Worm (Caenorhabditis elegans) whole organism, L4/young adult: Measurements from ENCODE around the gene W08E12.4.
"Not testable (repeated sequence)": the region's sequence is repeated elsewhere in the genome, so short reads cannot be mapped to it uniquely, and the experiment has no call there.

Source experiments
- W03F9.2 ChIP-seq: fragments of 150-350 bp; optimal IDR thresholded peaks from 2 replicates; lab custom pipeline; 2014; ENCODE audit warnings: missing biosample characterization, missing genetic modification characterization
- dao-5 ChIP-seq: sonication (generic microtip); optimal IDR thresholded peaks from 2 replicates; lab custom pipeline; 2016; ENCODE audit warnings: missing genotype, missing genetic modification characterization, moderate library complexity, missing compliant biosample characterization
- him-1 ChIP-seq: sonication (generic microtip); optimal IDR thresholded peaks from 2 replicates; lab custom pipeline; 2016; ENCODE audit warnings: missing genotype, missing genetic modification reagents, missing genetic modification characterization, missing compliant biosample characterization

W08E12.4 gene

DNA sequence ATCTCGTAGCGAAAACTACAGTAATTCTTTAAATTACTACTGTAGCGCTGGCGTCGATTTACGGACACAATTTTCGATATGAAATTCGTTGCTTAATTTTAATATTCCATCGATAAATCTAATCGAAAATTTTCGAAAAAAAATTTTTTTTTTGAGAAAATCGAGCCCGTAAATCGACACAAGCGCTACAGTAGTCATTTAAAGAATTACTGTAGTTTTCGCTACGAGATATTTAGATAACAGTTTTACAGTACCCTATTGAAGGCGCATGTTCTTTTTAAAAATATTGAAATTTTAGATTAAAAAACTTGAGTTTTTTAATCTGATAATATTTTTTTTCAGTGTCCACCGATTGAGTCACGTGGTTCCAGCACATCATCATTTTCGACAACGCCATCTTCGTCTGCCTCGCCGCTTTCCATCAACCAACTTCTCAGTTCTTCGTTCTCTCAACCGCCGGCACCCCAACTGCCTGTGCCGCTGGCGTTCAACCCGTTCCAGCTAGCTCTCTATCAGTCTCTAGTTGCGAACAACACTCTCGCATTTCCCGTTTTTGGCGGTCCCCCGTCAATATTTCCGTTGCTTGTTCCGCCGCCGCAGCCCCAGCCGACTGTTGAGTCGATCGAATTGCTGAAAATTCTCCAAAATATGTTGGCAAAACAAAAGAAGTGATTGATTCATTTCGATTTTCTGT, 8.2 kb upstream of the W08E12.4 start:
- TF ChIP-seq W03F9.2 (no peak), dao-5 (no peak)

DNA sequence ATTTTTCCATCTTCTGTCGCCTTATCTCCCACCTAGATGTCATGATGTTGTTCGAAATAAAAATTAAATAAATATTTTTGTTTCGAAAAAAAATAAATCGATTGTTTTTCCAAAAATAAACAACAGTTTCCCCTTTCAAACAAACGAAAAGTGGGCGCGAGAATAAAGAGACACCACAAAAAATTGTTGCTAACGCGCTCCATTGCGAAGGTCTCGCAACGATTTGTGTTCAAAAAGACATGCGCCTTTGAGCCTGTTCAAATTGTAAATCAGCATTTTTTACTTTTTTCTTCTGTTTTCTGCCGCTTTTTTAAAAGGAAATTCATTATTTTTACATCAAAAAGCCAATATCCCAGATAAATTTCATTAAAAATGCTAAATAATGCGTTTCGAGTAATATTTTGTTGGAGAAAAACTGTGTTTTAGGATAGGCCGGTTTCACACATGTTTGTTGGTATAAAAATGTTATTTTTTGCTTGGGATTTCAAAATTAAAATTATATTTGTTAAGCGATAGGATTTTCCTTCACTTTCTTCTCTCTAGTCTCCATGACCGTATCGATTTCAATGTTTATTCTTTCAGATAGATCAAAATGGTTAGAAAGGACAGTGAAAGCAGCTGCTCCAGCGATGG, 7.5 kb upstream of the W08E12.4 start, which contains the start of gene W08E12.7:
Gene W08E12.7 (plus strand): TSS at position 583 of the 633 bp plus-strand sequence.
- TF ChIP-seq W03F9.2 = peak; percentile 97
- peak; percentile 38 for TF ChIP-seq him-1 (tag; lab: Kevin White, UChicago)
- no peak for TF ChIP-seq dao-5

DNA sequence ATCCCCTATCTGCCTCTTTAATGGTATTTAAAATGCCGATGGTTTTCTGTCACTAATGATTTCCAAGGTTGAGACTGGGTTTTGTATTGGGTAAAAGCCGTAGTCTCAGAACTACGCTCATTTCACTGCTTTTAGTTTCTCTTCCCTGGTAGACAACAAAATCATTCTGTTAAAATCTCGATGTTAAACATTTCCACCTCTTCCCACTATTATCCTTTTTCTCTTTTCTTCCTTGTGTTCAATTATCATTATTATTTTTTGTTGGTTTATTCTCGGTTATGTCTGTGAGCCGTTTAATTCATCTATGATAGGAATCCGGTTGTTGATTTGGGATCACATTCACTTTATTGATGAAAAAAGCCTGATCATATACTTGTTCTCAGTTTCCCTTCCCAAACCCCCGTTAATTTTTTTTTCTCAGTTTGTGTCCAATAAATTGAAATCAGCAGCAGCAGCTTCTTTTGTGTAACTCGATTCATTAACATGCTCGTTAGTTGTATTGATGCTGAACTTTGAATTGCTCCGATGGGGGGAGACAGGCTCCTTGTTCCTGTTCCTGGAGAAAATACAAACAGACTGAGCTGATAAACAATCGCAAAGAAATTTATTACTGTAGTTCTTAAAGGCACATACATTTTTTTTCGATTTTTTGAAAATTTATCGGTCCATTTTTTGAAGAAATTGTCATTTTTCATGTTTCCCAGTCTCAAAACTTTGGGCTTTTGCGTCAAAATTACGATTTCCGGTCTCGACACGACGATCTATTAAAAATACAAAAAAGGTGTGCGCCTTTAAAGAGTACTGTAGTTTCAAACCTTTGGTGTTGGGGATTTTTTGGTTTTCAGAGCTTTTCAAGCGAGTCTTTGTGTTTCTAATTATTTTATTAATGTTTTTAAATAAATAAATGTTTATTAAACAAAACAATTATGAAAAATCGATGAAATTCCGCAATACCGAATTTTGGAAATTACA, 5.3 kb upstream of the W08E12.4 start:
- TF ChIP-seq dao-5 (no peak), W03F9.2 (no peak), him-1 (tag; lab: Kevin White, UChicago) (no peak)

DNA sequence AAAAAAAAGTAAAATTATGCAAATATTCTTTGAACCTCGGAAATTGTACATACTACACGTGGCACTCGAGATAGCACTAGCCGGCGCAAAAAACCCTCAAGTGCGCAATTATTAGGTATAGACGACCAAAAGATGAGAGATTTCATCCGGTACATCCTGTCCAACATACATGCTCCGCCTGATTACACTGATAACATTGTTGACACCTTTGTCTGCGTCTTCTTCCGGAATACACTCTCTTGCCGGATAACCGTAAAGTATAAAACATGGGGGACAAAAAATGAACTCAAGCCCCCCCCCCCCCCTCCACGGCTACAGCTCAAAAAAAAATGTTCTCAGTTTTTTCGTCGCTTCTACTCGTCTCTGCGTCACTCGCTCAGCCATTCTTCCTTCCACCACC, 3.9 kb upstream of the W08E12.4 start, which contains the start of gene W08E12.6:
Gene W08E12.6 (plus strand): TSS at position 301 of the 400 bp plus-strand sequence.
- no peak for TF ChIP-seq dao-5
- no peak for TF ChIP-seq him-1 (tag; lab: Kevin White, UChicago)
- TF ChIP-seq W03F9.2 = no peak

DNA sequence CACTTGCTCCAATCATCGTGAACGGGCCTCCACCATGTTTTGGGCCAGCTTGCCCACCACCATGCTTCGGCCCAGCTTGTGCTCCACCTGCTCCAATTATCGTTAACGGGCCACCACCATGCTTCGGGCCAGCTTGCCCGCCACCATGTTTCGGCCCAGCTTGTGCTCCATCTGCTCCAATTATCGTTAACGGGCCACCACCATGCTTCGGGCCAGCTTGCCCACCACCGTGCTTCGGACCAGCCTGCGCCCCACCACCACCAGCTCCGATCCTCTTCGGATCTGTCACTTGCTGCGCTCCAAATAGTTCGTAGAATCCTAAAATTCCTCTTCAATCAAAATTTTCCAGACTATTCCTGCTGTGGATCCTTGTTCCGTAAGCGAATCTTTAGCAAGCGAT, 2.9 kb upstream of the W08E12.4 start:
- TF ChIP-seq him-1 (tag; lab: Kevin White, UChicago) = no peak
- TF ChIP-seq dao-5 = no peak
- TF ChIP-seq W03F9.2 = no peak

DNA sequence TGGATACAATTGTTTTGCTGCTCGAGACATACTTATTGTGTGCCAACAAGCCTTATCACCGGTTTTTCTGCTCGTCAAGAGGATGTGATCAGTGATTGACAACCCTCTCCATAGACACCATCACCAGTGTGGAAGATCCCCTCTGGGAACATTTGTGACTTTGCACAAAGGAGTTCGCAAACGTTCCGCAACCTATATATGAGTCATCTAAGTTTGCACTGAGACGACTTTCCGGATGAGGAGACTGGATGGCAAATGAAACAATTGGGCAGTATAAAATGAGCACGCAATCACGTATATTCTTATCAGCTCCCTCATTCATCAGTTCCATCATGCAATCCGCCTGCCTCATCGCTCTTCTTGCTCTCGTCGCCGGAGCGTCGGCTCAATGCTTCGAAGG, 1.7 kb upstream of the W08E12.4 start, which contains the start of gene W08E12.5:
Gene W08E12.5 (plus strand): TSS at position 301 of the 400 bp plus-strand sequence.
- TF ChIP-seq W03F9.2 (no peak), dao-5 (no peak), him-1 (tag; lab: Kevin White, UChicago) (no peak)

DNA sequence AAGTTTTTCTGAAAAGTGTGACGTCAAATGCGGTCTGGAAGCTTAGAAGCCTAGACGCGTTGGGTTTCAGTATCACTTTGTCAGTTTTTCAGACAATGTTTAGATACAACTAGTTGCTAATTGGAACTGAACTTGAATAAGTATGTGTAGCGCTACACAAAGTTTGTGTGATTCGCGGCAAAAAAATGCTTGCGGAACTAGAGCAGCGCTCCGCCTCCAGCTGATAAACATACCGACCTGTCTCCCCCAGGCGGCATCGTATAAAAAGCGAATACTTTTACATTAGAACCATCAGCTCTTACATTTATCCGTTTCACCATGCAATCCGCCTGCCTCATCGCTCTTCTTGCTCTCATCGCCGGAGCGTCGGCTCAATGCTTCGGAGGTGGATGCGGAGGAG, 1.5 kb downstream of the W08E12.4 start, which contains the start of gene idpp-12:
Gene idpp-12 (plus strand): TSS at position 301 of the 400 bp plus-strand sequence.
- not testable (repeated sequence) for TF ChIP-seq him-1 (tag; lab: Kevin White, UChicago); W03F9.2; dao-5

DNA sequence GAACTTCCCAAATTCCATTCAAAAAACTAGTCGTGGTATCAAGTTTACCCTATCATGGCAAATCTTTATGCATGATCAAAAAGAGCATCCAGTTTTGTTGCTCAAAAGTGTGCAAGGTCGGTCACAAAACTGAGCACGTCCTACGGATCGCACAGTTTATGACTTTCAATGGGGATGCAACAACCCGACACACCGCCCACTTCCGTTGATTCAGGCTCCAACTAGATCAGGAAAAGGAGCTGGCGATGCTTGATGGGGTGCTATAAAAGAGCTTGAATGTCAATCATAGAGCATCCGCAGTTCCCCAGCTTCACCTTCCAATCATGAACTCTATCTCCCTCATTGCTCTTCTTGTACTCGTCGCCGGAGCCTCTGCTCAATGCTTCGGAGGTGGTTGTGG, 3.4 kb downstream of the W08E12.4 start, which contains the start of gene W08E12.2:
Gene W08E12.2 (plus strand): TSS at position 301 of the 400 bp plus-strand sequence.
- TF ChIP-seq him-1 (tag; lab: Kevin White, UChicago) (no peak), dao-5 (no peak), W03F9.2 (no peak)

DNA sequence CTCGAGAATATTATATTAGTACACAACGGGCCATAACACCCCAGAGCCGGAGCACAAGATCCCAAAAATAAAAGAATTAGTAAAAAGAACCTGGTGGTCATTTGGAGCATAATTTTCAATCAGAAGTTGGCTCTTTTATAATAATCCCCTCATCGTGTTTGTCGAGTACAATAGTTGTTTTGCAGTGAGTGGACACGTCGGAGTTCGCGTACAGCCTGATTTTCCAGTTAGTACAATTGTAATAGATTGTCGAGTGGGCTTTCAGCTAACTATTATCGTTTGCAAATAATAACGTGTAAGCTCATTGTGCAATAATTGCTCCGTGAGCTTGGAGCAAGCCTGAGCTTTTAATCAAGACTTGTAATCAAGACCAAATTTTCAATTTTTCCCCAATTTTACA, 5.3 kb downstream of the W08E12.4 start, which contains the start of gene W08E12.9:
Gene W08E12.9 (minus strand): TSS at position 101 of the 400 bp plus-strand sequence.
- TF ChIP-seq him-1 (tag; lab: Kevin White, UChicago) (no peak), W03F9.2 (no peak), dao-5 (no peak)

DNA sequence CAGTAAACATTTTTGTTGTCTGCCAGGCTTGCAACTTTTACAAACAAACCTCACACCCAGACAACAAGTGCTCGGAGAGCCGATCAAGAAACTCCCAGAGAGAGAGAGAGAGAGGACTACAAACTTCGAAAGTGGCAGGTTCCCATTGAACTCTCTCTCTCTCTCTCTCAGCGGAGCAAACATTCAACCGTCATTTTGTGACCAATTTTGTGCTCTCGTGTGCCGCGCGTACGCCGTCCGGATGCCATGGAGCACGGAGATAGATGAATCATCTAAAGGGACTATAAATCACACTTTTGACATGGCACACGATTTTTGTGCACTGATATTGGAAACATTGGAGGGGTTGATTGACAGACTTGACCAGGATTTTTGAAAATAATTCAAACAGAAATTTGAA, 6.7 kb downstream of the W08E12.4 start:
- TF ChIP-seq dao-5 = no peak
- TF ChIP-seq him-1 (tag; lab: Kevin White, UChicago) = no peak
- TF ChIP-seq W03F9.2 = no peak

DNA sequence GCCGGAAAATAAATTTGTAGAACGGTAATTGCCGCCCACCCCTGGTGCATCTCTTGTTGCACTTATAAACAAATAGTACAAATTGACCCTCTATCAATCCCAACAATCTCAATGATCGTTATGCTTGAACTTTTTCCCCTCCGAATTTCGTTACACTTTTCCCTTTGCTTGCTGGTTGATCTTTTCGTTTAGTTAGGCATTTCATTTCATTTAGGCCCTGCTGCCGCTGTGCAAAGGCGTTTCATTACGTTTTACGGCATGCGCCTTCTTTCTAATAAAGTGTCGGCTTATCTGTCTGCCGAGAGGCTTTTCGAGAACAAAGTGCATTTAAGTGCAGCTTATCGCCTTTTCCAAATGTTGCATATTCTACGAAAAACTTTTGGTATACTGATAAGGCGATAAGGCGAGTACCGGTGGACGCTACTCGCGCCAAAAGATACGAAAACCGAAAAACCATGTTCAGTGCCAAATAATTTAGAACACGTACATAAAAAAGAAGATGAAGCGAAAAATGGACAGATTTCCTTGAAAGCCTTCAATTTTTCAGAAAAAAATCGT, 8.6 kb downstream of the W08E12.4 start:
- TF ChIP-seq W03F9.2 = no peak

DNA sequence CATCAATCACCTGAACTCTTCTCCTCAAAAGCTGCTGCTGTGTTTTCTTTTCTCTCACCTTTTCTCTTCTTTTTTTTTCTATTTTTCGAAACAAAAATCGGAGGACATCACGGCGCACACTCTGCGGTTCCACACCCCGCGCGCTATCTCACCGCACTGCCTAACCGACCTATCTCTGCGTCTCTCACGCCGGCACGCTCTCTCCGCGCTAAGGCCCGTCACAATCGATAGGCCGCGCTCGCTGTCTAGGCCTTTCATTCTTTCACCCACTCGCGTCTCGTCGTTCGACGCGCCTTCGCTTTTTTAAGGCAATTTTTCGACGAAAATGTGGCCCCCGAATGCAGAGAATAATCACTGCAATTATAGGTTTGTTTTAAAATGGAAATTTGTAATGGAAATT, 9.1 kb downstream of the W08E12.4 start, which contains the start of gene zip-11:
Gene zip-11 (plus strand): TSS at position 34 of the 400 bp plus-strand sequence.
- TF ChIP-seq him-1 (tag; lab: Kevin White, UChicago) (no peak), W03F9.2 (no peak), dao-5 (no peak)

DNA sequence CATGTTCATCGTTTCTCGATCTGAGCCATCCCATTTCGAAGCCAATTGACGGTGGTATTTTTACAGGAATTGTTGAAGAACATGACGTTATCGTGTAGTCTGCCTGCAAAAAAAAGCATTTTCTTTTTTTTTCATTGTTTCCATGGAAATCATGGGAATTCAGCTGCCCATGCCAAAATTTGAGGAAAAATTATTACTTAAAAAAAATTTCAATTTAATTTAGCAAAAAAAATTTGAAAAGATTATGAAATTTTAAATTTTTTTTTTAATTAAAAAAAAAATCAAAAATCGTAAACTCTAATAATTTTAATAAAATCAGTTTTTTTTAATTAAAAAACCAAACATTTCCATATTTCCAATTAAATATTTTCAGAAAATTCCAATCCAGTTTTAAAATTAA, 29.6 kb downstream of the W08E12.4 start, which contains the start of gene F42A6.5:
Gene F42A6.5 (minus strand): TSS at position 101 of the 400 bp plus-strand sequence.
- not testable (repeated sequence) for TF ChIP-seq him-1 (tag; lab: Kevin White, UChicago); dao-5; W03F9.2
